Fruit fly (Drosophila melanogaster) whole organism, embryonic: ENCODE measurements around the gene Atg5.

Source experiments
- Antp ChIP-seq: fragments of 200-800 bp; sonication (Bioruptor generic); optimal IDR thresholded peaks from 3 replicates; lab custom pipeline; 2016; ENCODE audit warnings: missing biosample characterization, missing genetic modification characterization
- C15 ChIP-seq: fragments of 200-800 bp; sonication (Bioruptor generic); IDR thresholded peaks from 3 replicates; pipeline ENCODE4 v1.3.6; 2022; ENCODE audit warnings: missing biosample characterization, missing genetic modification characterization
- CG10959 ChIP-seq: fragments of 200-800 bp; sonication (Bioruptor generic); IDR thresholded peaks from 2 replicates; pipeline ENCODE4 v1.3.6; 2022; ENCODE audit warnings: missing biosample characterization, missing genetic modification characterization
- CG12299 ChIP-seq: fragments of 200-800 bp; sonication (Bioruptor generic); optimal IDR thresholded peaks from 2 replicates; lab custom pipeline; 2018; ENCODE audit warnings: missing biosample characterization, mild to moderate bottlenecking, missing genetic modification characterization
- CG13424 ChIP-seq: fragments of 200-800 bp; sonication (Bioruptor generic); optimal IDR thresholded peaks from 2 replicates; lab custom pipeline; 2019; ENCODE audit warnings: missing biosample characterization, mild to moderate bottlenecking, missing genetic modification characterization, moderate library complexity
- CG13894 ChIP-seq: fragments of 200-800 bp; sonication (Bioruptor generic); optimal IDR thresholded peaks from 3 replicates; lab custom pipeline; 2018; ENCODE audit warnings: missing biosample characterization, mild to moderate bottlenecking, missing genetic modification characterization, moderate library complexity
- CG14014 ChIP-seq: fragments of 200-800 bp; sonication (Bioruptor generic); IDR thresholded peaks from 2 replicates; pipeline ENCODE4 v1.3.6; 2022; ENCODE audit warnings: missing biosample characterization, missing genetic modification characterization
- CG14441 ChIP-seq: fragments of 200-800 bp; sonication (Bioruptor generic); IDR thresholded peaks from 2 replicates; pipeline ENCODE4 v1.3.6; 2022; ENCODE audit warnings: missing biosample characterization, missing genetic modification characterization
- CG14667 ChIP-seq: fragments of 200-800 bp; sonication (Bioruptor generic); IDR thresholded peaks from 2 replicates; pipeline ENCODE4 v1.3.6; 2022; ENCODE audit warnings: missing biosample characterization, missing genetic modification characterization
- CG14860 ChIP-seq: fragments of 200-800 bp; sonication (Bioruptor generic); IDR thresholded peaks from 3 replicates; pipeline ENCODE4 v1.3.6; 2022; ENCODE audit warnings: missing biosample characterization, missing genetic modification characterization; ENCODE audit not compliant: partially characterized antibody
- CG1529 ChIP-seq: fragments of 200-800 bp; sonication (Bioruptor generic); optimal IDR thresholded peaks from 3 replicates; lab custom pipeline; 2018; ENCODE audit warnings: missing biosample characterization, missing genetic modification characterization
- CG17912 ChIP-seq: fragments of 200-800 bp; sonication (Bioruptor generic); optimal IDR thresholded peaks from 2 replicates; lab custom pipeline; 2018; ENCODE audit warnings: missing biosample characterization, mild to moderate bottlenecking, missing genetic modification characterization
- CG18619 ChIP-seq: fragments of 200-800 bp; sonication (Bioruptor generic); optimal IDR thresholded peaks from 3 replicates; lab custom pipeline; 2017; ENCODE audit warnings: missing biosample characterization, mild to moderate bottlenecking, missing genetic modification characterization
- CG30020 ChIP-seq: fragments of 200-800 bp; optimal IDR thresholded peaks from 2 replicates; lab custom pipeline; 2019; ENCODE audit warnings: missing biosample characterization, mild to moderate bottlenecking, missing genetic modification characterization, moderate library complexity
- CG30403 ChIP-seq: fragments of 200-800 bp; sonication (Bioruptor generic); optimal IDR thresholded peaks from 3 replicates; lab custom pipeline; 2016; ENCODE audit warnings: missing biosample characterization, missing genetic modification characterization
- CG3065 ChIP-seq: fragments of 200-800 bp; sonication (Bioruptor generic); optimal IDR thresholded peaks from 2 replicates; lab custom pipeline; 2016; ENCODE audit warnings: missing biosample characterization, missing genetic modification characterization
- CG31224 ChIP-seq: fragments of 200-800 bp; sonication (Bioruptor generic); IDR thresholded peaks from 2 replicates; pipeline ENCODE4 v1.3.6; 2022; ENCODE audit warnings: missing biosample characterization, missing genetic modification characterization
- CG33213 ChIP-seq: fragments of 200-800 bp; sonication (Bioruptor generic); optimal IDR thresholded peaks from 3 replicates; lab custom pipeline; 2016; ENCODE audit warnings: missing biosample characterization, missing genetic modification characterization
- CG3407 ChIP-seq: fragments of 200-800 bp; sonication (Bioruptor generic); optimal IDR thresholded peaks from 2 replicates; lab custom pipeline; 2018; ENCODE audit warnings: missing biosample characterization, mild to moderate bottlenecking, missing genetic modification characterization
- CG4282 ChIP-seq: fragments of 200-800 bp; sonication (Bioruptor generic); optimal IDR thresholded peaks from 2 replicates; lab custom pipeline; 2016; ENCODE audit warnings: missing biosample characterization, missing genetic modification characterization
- CG4707 ChIP-seq: fragments of 200-800 bp; sonication (Bioruptor generic); optimal IDR thresholded peaks from 2 replicates; lab custom pipeline; 2018; ENCODE audit warnings: missing biosample characterization, mild to moderate bottlenecking, missing genetic modification characterization, moderate library complexity
- CG4854 ChIP-seq: fragments of 200-800 bp; sonication (Bioruptor generic); optimal IDR thresholded peaks from 2 replicates; lab custom pipeline; 2016; ENCODE audit warnings: missing biosample characterization, missing genetic modification characterization, inconsistent platforms
- CG7928 ChIP-seq: fragments of 200-800 bp; sonication (Bioruptor generic); optimal IDR thresholded peaks from 2 replicates; lab custom pipeline; 2017; ENCODE audit warnings: missing biosample characterization, mild to moderate bottlenecking, missing genetic modification characterization
- CG9609 ChIP-seq: fragments of 200-800 bp; sonication (Bioruptor generic); optimal IDR thresholded peaks from 3 replicates; lab custom pipeline; 2016; ENCODE audit warnings: missing biosample characterization, missing genetic modification characterization
- CTCF ChIP-seq: fragments of 200-800 bp; sonication (Bioruptor generic); optimal IDR thresholded peaks from 2 replicates; lab custom pipeline; 2017; ENCODE audit warnings: missing biosample characterization, mild to moderate bottlenecking, missing genetic modification characterization, moderate library complexity
- Dll ChIP-seq: fragments of 200-800 bp; sonication (Bioruptor generic); IDR thresholded peaks from 4 replicates; pipeline ENCODE4 v1.3.6; 2022; ENCODE audit warnings: missing biosample characterization, missing genetic modification characterization; ENCODE audit not compliant: partially characterized antibody
- E2f2 ChIP-seq: fragments of 200-800 bp; sonication (Bioruptor generic); IDR thresholded peaks from 2 replicates; pipeline ENCODE4 v1.3.6; 2022; ENCODE audit warnings: missing biosample characterization, missing genetic modification characterization
- Fer3 ChIP-seq: fragments of 200-800 bp; sonication (Bioruptor generic); optimal IDR thresholded peaks from 2 replicates; lab custom pipeline; 2018; ENCODE audit warnings: missing biosample characterization, mild to moderate bottlenecking, missing genetic modification characterization, moderate library complexity
- HHEX ChIP-seq: fragments of 200-800 bp; sonication (Bioruptor generic); optimal IDR thresholded peaks from 3 replicates; lab custom pipeline; 2017; ENCODE audit warnings: missing biosample characterization, mild to moderate bottlenecking, missing genetic modification characterization, missing genetic modification reagents
- Meics ChIP-seq: fragments of 200-800 bp; sonication (Bioruptor generic); optimal IDR thresholded peaks from 2 replicates; lab custom pipeline; 2017; ENCODE audit warnings: missing biosample characterization, mild to moderate bottlenecking, missing genetic modification characterization
- Oli ChIP-seq: fragments of 200-800 bp; sonication (Bioruptor generic); optimal IDR thresholded peaks from 2 replicates; lab custom pipeline; 2018; ENCODE audit warnings: missing biosample characterization, mild to moderate bottlenecking, missing genetic modification characterization, moderate library complexity
- Stat92E ChIP-seq, 3 experiments: fragments of >200 bp in 2 of 3; fragments of 200-800 bp in 1 of 3; sonication (Bioruptor generic) in 1 of 3; optimal IDR thresholded peaks; 2 replicates each; lab custom pipeline; 2017 to 2019; ENCODE audit warnings: missing biosample characterization in 3 of 3, missing genetic modification characterization in 3 of 3, mild to moderate bottlenecking in 1 of 3, moderate library complexity in 1 of 3
- Vsx1 ChIP-seq: fragments of 200-800 bp; sonication (Bioruptor generic); optimal IDR thresholded peaks from 2 replicates; lab custom pipeline; 2017; ENCODE audit warnings: missing biosample characterization, mild to moderate bottlenecking, missing genetic modification characterization, missing genetic modification reagents
- ap ChIP-seq: fragments of 200-800 bp; sonication (Bioruptor generic); IDR thresholded peaks from 2 replicates; pipeline ENCODE4 v1.3.6; 2022; ENCODE audit warnings: missing biosample characterization, missing genetic modification characterization
- cato ChIP-seq: fragments of 200-800 bp; sonication (Bioruptor generic); optimal IDR thresholded peaks from 2 replicates; lab custom pipeline; 2016; ENCODE audit warnings: missing biosample characterization, missing genetic modification characterization, borderline replicate concordance
- fd102C ChIP-seq: fragments of 200-800 bp; sonication (Bioruptor generic); optimal IDR thresholded peaks from 2 replicates; lab custom pipeline; 2018; ENCODE audit warnings: missing biosample characterization, mild to moderate bottlenecking, missing genetic modification characterization, moderate library complexity
- gsb-n ChIP-seq: fragments of 200-800 bp; sonication (Bioruptor generic); optimal IDR thresholded peaks from 3 replicates; lab custom pipeline; 2018; ENCODE audit warnings: missing biosample characterization, mild to moderate bottlenecking, missing genetic modification characterization
- h ChIP-seq: fragments of >200 bp; optimal IDR thresholded peaks from 2 replicates; lab custom pipeline; 2017
- hbn ChIP-seq: fragments of 200-800 bp; sonication (Bioruptor generic); IDR thresholded peaks from 2 replicates; pipeline ENCODE4 v1.3.6; 2022; ENCODE audit warnings: missing biosample characterization, missing genetic modification characterization; ENCODE audit not compliant: partially characterized antibody
- ind ChIP-seq: fragments of 200-800 bp; sonication (Bioruptor generic); optimal IDR thresholded peaks from 3 replicates; lab custom pipeline; 2016; ENCODE audit warnings: missing biosample characterization, missing genetic modification characterization
- kni ChIP-seq: fragments of 200-800 bp; sonication (Bioruptor generic); optimal IDR thresholded peaks from 3 replicates; lab custom pipeline; 2017; ENCODE audit warnings: mild to moderate bottlenecking, missing biosample characterization, missing genetic modification reagents, missing genetic modification characterization
- lbe ChIP-seq: fragments of 200-800 bp; sonication (Bioruptor generic); optimal IDR thresholded peaks from 2 replicates; lab custom pipeline; 2016; ENCODE audit warnings: missing biosample characterization, mild to moderate bottlenecking, missing genetic modification characterization
- lilli ChIP-seq: fragments of 200-800 bp; sonication (Bioruptor generic); optimal IDR thresholded peaks from 3 replicates; lab custom pipeline; 2016; ENCODE audit warnings: missing biosample characterization, missing genetic modification characterization
- mam ChIP-seq: fragments of 200-800 bp; sonication (Bioruptor generic); optimal IDR thresholded peaks from 3 replicates; lab custom pipeline; 2016; ENCODE audit warnings: missing biosample characterization, missing genetic modification characterization
- otp ChIP-seq: fragments of 200-800 bp; sonication (Bioruptor generic); IDR thresholded peaks from 3 replicates; pipeline ENCODE4, ENCODE4 v1.3.6; 2022; ENCODE audit warnings: missing biosample characterization, missing genetic modification characterization
- scrt ChIP-seq: fragments of 200-800 bp; sonication (Bioruptor generic); optimal IDR thresholded peaks from 2 replicates; lab custom pipeline; 2018; ENCODE audit warnings: missing biosample characterization, mild to moderate bottlenecking, missing genetic modification characterization, moderate library complexity
- slou ChIP-seq: fragments of 200-800 bp; sonication (Bioruptor generic); optimal IDR thresholded peaks from 3 replicates; lab custom pipeline; 2016; ENCODE audit warnings: missing biosample characterization, missing genetic modification characterization
- tin ChIP-seq: fragments of 200-800 bp; sonication (Bioruptor generic); optimal IDR thresholded peaks from 3 replicates; lab custom pipeline; 2016; ENCODE audit warnings: missing biosample characterization, missing genetic modification characterization
- tio ChIP-seq: fragments of 200-800 bp; sonication (Bioruptor generic); optimal IDR thresholded peaks from 2 replicates; lab custom pipeline; 2017; ENCODE audit warnings: missing biosample characterization, missing genetic modification characterization, inconsistent platforms
- tll ChIP-seq, 2 experiments: fragments of 200-800 bp in 1 of 2; fragments of >200 bp in 1 of 2; sonication (Bioruptor generic) in 1 of 2; optimal IDR thresholded peaks; 2 replicates each; lab custom pipeline; 2017 to 2019; ENCODE audit warnings: missing biosample characterization in 2 of 2, missing genetic modification characterization in 2 of 2, mild to moderate bottlenecking in 1 of 2, moderate library complexity in 1 of 2
- trh ChIP-seq: fragments of 200-800 bp; sonication (Bioruptor generic); optimal IDR thresholded peaks from 2 replicates; lab custom pipeline; 2016; ENCODE audit warnings: missing biosample characterization, missing genetic modification characterization
- zfh2 ChIP-seq: fragments of 200-800 bp; sonication (Bioruptor generic); optimal IDR thresholded peaks from 2 replicates; lab custom pipeline; 2016; ENCODE audit warnings: missing biosample characterization, missing genetic modification characterization

Atg5 gene

dm6 chrX:7334801-7335176 is 11.2 kb upstream of the Atg5 start (continued):
- peak; percentile 16 for TF ChIP-seq slou (GFP tag; lab: Kevin White, UChicago)
- no peak for TF ChIP-seq CG4854 (GFP tag; lab: Kevin White, UChicago)
- TF ChIP-seq C15 (GFP tag; lab: Robert Waterston, UW), result no peak
- no peak for TF ChIP-seq kni (GFP tag; lab: Kevin White, UChicago)
- TF ChIP-seq CG13424 (tag; lab: Kevin White, UChicago), result peak; percentile 87
- TF ChIP-seq ap (GFP tag; lab: Robert Waterston, UW), result peak; percentile 46
- TF ChIP-seq CG18619 (GFP tag; lab: Kevin White, UChicago), result peak; percentile 78
- no peak for TF ChIP-seq zfh2 (GFP tag; lab: Kevin White, UChicago)
- TF ChIP-seq tio, result peak; percentile 58
- TF ChIP-seq Dll, result no peak
- TF ChIP-seq CG30403, result peak; percentile 64
- TF ChIP-seq CG13894 (tag; lab: Kevin White, UChicago), result peak; percentile 58
- TF ChIP-seq CG31224 (GFP tag; lab: Robert Waterston, UW), result peak; percentile 54
- TF ChIP-seq fd102C (GFP tag; lab: Kevin White, UChicago), result no peak
- TF ChIP-seq tll (GFP tag; optimal IDR thresholded peaks at IDR 0.05; lab: Kevin White, UChicago), result no peak
- TF ChIP-seq CG10959 (GFP tag; lab: Robert Waterston, UW), result 0 out of 2 replicates have a peak, but pooled peaks have one; percentile 14
- peak; percentile 48 for TF ChIP-seq cato (GFP tag; lab: Kevin White, UChicago)
- no peak for TF ChIP-seq trh
- peak; percentile 33; the same call in 1 of the 3 replicates for TF ChIP-seq otp (GFP tag; lab: Robert Waterston, UW)
- TF ChIP-seq Oli (tag; lab: Kevin White, UChicago), result peak; percentile 78
- TF ChIP-seq CG14667 (GFP tag; lab: Robert Waterston, UW), result peak; percentile 52
- TF ChIP-seq Vsx1 (GFP tag; lab: Kevin White, UChicago), result peak; percentile 65
- TF ChIP-seq CG30020 (tag; lab: Kevin White, UChicago), result peak; percentile 41
- TF ChIP-seq HHEX (GFP tag; lab: Kevin White, UChicago), result peak; percentile 80
- TF ChIP-seq E2f2 (GFP tag; lab: Robert Waterston, UW), result peak; percentile 59
- TF ChIP-seq lilli, result no peak
- TF ChIP-seq CG4282 (GFP tag; lab: Kevin White, UChicago), result no peak
- TF ChIP-seq scrt (GFP tag; lab: Kevin White, UChicago), result peak; percentile 49
- TF ChIP-seq CG17912 (GFP tag; lab: Kevin White, UChicago), result no peak
- no peak for TF ChIP-seq CG7928
- peak; percentile 85 for TF ChIP-seq gsb-n
- TF ChIP-seq CG9609, result no peak
- no peak for TF ChIP-seq CTCF (GFP tag; lab: Kevin White, UChicago)
- TF ChIP-seq mam (GFP tag; lab: Kevin White, UChicago), result no peak
- TF ChIP-seq CG14441, result peak; percentile 68
- TF ChIP-seq lbe (GFP tag; lab: Kevin White, UChicago), result no peak
- TF ChIP-seq Antp (GFP tag; lab: Kevin White, UChicago), result no peak
- no peak for TF ChIP-seq Stat92E (GFP tag; optimal IDR thresholded peaks at IDR 0.05; lab: Kevin White, UChicago)
- peak; percentile 51 for TF ChIP-seq CG1529
- peak; percentile 5 for TF ChIP-seq CG3065 (GFP tag; lab: Kevin White, UChicago)
- TF ChIP-seq h (lab: Kevin White, UChicago), result no peak
- TF ChIP-seq CG3407 (GFP tag; lab: Kevin White, UChicago), result peak; percentile 35
- TF ChIP-seq Fer3 (tag; lab: Kevin White, UChicago), result peak; percentile 77
- TF ChIP-seq CG14014, result peak; percentile 68
- TF ChIP-seq ind, result peak; percentile 54
- peak; percentile 53 for TF ChIP-seq tin (GFP tag; lab: Kevin White, UChicago)
- peak; percentile 83 for TF ChIP-seq Meics (GFP tag; lab: Kevin White, UChicago)
- TF ChIP-seq hbn (GFP tag; lab: Robert Waterston, UW), result no peak
- TF ChIP-seq CG12299 (tag; lab: Kevin White, UChicago), result peak; percentile 71
- no peak for TF ChIP-seq CG33213
- no peak for TF ChIP-seq CG14860 (GFP tag; lab: Robert Waterston, UW)
- TF ChIP-seq CG4707 (GFP tag; lab: Kevin White, UChicago), result peak; percentile 2
